Worm (Caenorhabditis elegans) whole organism, L1 larva: ENCODE results near the gene sqv-7.

ENCODE experiments used
- fos-1 ChIP-seq: fragments of 150-350 bp; optimal IDR thresholded peaks from 2 replicates; lab custom pipeline; 2014; ENCODE audit warnings: missing biosample characterization, missing genetic modification characterization
- lsy-2 ChIP-seq, 2 experiments: fragments of 150-350 bp; optimal IDR thresholded peaks; 2 replicates each; lab custom pipeline; 2014; ENCODE audit warnings: missing biosample characterization in 2 of 2, missing genetic modification characterization in 2 of 2
- pqm-1 ChIP-seq: sonication (generic microtip); optimal IDR thresholded peaks from 3 replicates; lab custom pipeline; 2017; ENCODE audit warnings: missing biosample characterization, missing genetic modification characterization

- TF ChIP-seq fos-1 (tag; lab: Kevin White, UChicago), result no peak
- TF ChIP-seq lsy-2 (tag; optimal IDR thresholded peaks at IDR 0.05; lab: Kevin White, UChicago), result no peak
- TF ChIP-seq pqm-1 (tag; lab: Kevin White, UChicago), result no peak
These were observed at the start of gene sqv-7 for ce11 chrII:7012592-7012991.
